Worm (Caenorhabditis elegans): ENCODE data around the gene srh-264.

- TF ChIP-seq nhr-237 (tag; optimal IDR thresholded peaks at IDR 0.05) = no peak
- TF ChIP-seq elt-3 (tag; optimal IDR thresholded peaks at IDR 0.05) = no peak
- TF ChIP-seq unc-62 (GFP tag; optimal IDR thresholded peaks at IDR 0.05) = no peak
- TF ChIP-seq pha-4 (tag; optimal IDR thresholded peaks at IDR 0.05) = no peak
- TF ChIP-seq lin-13 (tag; optimal IDR thresholded peaks at IDR 0.05) = no peak
- TF ChIP-seq ceh-43 (GFP tag; optimal IDR thresholded peaks at IDR 0.05) = no peak
- no peak for TF ChIP-seq sem-2 (GFP tag; optimal IDR thresholded peaks at IDR 0.05)
- TF ChIP-seq nhr-28 (tag; optimal IDR thresholded peaks at IDR 0.05) = no peak
Measured at ce11 chrV:15392064-15392463, 21.9 kb upstream of the srh-264 start.
